Worm (Caenorhabditis elegans) whole organism, mixed stage, embryonic: ENCODE data around the gene F43C11.10.

Experiments
- lin-13 ChIP-seq: fragments of 150-350 bp; optimal IDR thresholded peaks from 2 replicates; lab custom pipeline; 2014; ENCODE audit warnings: missing biosample characterization, missing genetic modification characterization
- pha-4 ChIP-seq: fragments of 150-350 bp; optimal IDR thresholded peaks from 2 replicates; lab custom pipeline; 2018; ENCODE audit warnings: missing biosample characterization, missing genetic modification reagents, missing genetic modification characterization
- unc-62 ChIP-seq: fragments of 150-350 bp; optimal IDR thresholded peaks from 2 replicates; lab custom pipeline; 2014; ENCODE audit warnings: missing biosample characterization, missing genetic modification reagents, missing genetic modification characterization

DNA sequence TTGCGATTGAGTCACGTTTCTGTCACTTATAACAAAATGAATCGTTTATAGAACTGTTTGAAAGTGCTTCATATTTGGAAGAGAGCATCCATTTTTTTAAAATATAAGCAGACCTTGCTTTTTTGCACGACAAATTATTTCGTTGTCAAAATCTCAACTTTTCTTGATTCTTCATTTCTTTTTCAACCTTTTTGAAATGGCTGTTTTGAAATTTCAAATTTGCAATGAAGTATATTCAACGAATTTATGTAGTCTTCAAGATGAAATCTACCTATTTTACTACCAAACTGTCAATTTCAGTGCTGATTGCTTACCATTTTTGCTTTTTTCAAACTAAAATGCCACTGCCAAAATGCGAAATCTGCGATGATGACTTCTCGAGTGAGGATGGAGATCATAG is 45.7 kb downstream of the F43C11.10 start, which contains the start of gene B0281.3:
- no peak for TF ChIP-seq lin-13 (tag; lab: Kevin White, UChicago)
- no peak for TF ChIP-seq pha-4 (tag; lab: Kevin White, UChicago)
- TF ChIP-seq unc-62 = no peak
